Fruit fly (Drosophila melanogaster): ENCODE measurements around the gene CG18281.
"Not testable (repeated sequence)": the region's sequence is repeated elsewhere in the genome, so short reads cannot be mapped to it uniquely, and the experiment has no call there.

DNA sequence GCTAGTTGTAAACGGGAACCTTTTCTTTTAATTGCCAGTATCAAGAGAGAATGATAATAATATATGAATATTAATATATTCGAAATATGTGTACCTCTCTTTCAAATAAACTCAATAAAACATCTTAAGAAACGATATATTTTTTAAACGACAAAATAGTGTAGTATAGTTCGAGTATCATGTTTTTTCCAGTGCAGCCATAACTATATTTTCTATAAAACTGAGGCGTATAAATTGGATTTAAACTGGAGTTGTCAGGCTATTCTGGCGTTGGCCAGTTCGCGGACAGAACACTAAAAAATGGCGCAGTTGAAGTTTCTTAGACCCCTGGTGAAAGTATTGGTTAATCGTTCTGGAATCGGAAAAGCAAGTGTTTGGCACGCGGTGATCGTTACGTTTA, 4.2 kb downstream of the CG18281 start, which contains the start of gene CG17637:
- not testable (repeated sequence) for TF ChIP-seq h (GFP tag; optimal IDR thresholded peaks at IDR 0.05); br (GFP tag; optimal IDR thresholded peaks at IDR 0.05); ey (GFP tag; optimal IDR thresholded peaks at IDR 0.05); CrebA (GFP tag; optimal IDR thresholded peaks at IDR 0.05; ENCODE audit: borderline replicate concordance); usp (GFP tag; optimal IDR thresholded peaks at IDR 0.05); GATAd (GFP tag; optimal IDR thresholded peaks at IDR 0.05); sage (GFP tag; optimal IDR thresholded peaks at IDR 0.05); brk (GFP tag; optimal IDR thresholded peaks at IDR 0.05); CG9705 (GFP tag; optimal IDR thresholded peaks at IDR 0.05); psq (GFP tag; optimal IDR thresholded peaks at IDR 0.05); Dfd (GFP tag; optimal IDR thresholded peaks at IDR 0.05)
